Worm (Caenorhabditis elegans): ENCODE results near the gene R102.8.
"Not testable (repeated sequence)": the region's sequence is repeated elsewhere in the genome, so short reads cannot be mapped to it uniquely, and the experiment has no call there.

Gene R102.8

DNA sequence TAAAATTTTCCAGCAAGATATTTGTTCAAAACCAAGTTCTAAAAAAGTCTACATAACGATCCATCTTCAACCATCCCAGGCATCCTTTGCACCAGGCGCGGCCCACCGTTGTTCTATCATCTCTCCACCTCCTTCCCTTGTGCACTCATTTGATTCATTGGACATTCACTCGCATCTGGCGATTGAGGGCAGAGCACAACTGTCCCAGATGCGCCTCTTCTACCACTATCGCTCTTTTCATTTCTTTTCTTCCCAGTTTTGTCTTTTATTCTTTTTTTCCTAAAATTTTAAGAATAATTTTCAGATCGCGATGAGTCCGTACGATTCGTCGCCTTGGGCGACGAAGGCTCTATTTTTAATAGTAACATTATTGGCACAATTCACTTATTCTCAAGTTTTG lies 23.5 kb downstream of the R102.8 start, which contains the start of gene epi-1:
TSS of gene epi-1 (plus strand) at position 301 of the 400 bp plus-strand sequence.
- TF ChIP-seq hlh-12 (tag; optimal IDR thresholded peaks at IDR 0.05) (no peak), ztf-28 (GFP tag; IDR thresholded peaks at IDR 0.05) (0 out of 2 replicates have a peak, but pooled peaks have one; percentile 12), nfya-1 (tag; optimal IDR thresholded peaks at IDR 0.05; ENCODE audit: borderline replicate concordance, insufficient read depth) (no peak), B0035.1 (tag; optimal IDR thresholded peaks at IDR 0.05) (no peak), Y67H2A.10 (GFP tag; conservative IDR thresholded peaks at IDR 0.05) (no peak), attf-3 (GFP tag; conservative IDR thresholded peaks at IDR 0.05) (no peak), unc-130 (GFP tag; optimal IDR thresholded peaks at IDR 0.05) (no peak)

DNA sequence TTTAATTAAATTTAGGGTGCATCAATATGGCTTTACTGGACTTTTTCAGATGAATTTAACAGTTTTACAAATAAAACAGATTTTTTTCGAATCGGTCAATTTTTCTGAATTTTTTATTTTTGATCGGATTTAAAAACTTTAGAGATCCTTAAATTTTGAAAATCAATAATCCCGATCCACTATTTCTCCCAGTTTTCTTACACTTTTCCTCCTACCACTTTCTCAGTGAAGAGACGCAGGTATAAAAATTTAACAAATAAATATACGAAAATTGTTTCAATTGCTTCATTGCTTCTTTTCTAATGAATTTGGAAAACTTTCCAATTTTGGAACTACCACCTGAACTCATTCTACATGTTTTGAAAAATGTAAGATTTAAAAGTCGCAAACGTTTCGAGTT lies 25.9 kb downstream of the R102.8 start, which contains the start of gene K08C7.7:
TSS of gene K08C7.7 (plus strand) at position 301 of the 400 bp plus-strand sequence.
- TF ChIP-seq attf-3 (GFP tag; conservative IDR thresholded peaks at IDR 0.05) (no peak), tlf-1 (GFP tag; optimal IDR thresholded peaks at IDR 0.05) (no peak), ztf-26 (tag; optimal IDR thresholded peaks at IDR 0.05) (no peak), sdz-38 (tag; optimal IDR thresholded peaks at IDR 0.05) (no peak), lsy-27 (tag; optimal IDR thresholded peaks at IDR 0.05; ENCODE audit: borderline replicate concordance, insufficient read depth) (no peak), egl-18 (GFP tag; IDR thresholded peaks at IDR 0.05) (no peak), unc-62 (GFP tag; optimal IDR thresholded peaks at IDR 0.05) (no peak), K11D2.4 (GFP tag; IDR thresholded peaks at IDR 0.05) (no peak), C17E4.6 (GFP tag; IDR thresholded peaks at IDR 0.05) (no peak), hmg-20 (GFP tag; IDR thresholded peaks at IDR 0.05) (no peak), B0261.1 (tag; optimal IDR thresholded peaks at IDR 0.05) (no peak), Y53F4B.3 (GFP tag; IDR thresholded peaks at IDR 0.05) (no peak)

DNA sequence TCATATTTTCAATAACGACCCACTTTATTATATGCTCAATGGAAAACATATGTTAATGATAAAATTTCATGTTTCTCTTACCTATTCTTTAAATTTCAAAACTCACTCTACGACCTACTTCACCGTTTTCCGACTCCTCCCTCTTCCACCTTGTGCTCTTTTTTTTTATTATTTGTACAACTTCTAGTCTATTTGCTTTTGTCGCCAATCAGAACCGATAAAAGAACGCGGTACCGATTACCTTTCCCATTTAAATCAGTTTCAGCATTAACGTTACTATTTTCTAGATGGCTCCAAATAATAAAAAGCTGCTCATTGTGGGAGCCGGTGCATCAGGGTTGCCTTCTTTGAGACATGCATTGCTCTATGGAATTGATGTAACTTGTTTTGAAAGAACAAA lies 28.3 kb downstream of the R102.8 start, which contains the start of gene fmo-1:
TSS of gene fmo-1 (plus strand) at position 98 of the 400 bp plus-strand sequence.
- TF ChIP-seq nhr-80 (tag; optimal IDR thresholded peaks at IDR 0.05) = peak; percentile 14
- TF ChIP-seq ceh-91 (GFP tag; IDR thresholded peaks at IDR 0.05) = no peak

DNA sequence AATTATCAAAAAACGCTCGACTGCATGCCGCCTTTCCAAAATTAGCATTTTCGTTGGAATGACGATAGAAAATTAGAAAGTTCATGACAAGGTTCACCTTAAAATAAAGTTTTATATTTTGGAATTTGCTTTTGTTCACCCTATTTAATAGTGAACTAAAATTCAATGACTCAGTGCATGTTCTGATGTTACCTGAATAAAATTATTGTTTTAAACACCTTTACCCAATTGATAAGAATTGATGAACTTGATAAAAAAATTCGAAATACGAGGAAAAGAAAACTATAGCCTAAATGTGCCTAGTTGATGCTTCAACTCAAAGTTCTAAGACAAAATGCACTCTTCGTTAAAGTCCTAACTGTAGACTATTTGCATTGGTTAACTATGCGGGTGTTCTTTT lies 29.0 kb downstream of the R102.8 start:
- no peak for TF ChIP-seq efl-1 (GFP tag; optimal IDR thresholded peaks at IDR 0.05)
- TF ChIP-seq ceh-27 (GFP tag; optimal IDR thresholded peaks at IDR 0.05) = no peak
- no peak for TF ChIP-seq akir-1 (GFP tag; optimal IDR thresholded peaks at IDR 0.05)
- TF ChIP-seq tlf-1 (GFP tag; optimal IDR thresholded peaks at IDR 0.05) = no peak
- TF ChIP-seq snpc-3.4 (tag; optimal IDR thresholded peaks at IDR 0.05) = no peak
- no peak for TF ChIP-seq aptf-3 (GFP tag; IDR thresholded peaks at IDR 0.05)
- TF ChIP-seq madf-8 (GFP tag; conservative IDR thresholded peaks at IDR 0.05) = no peak
- no peak for TF ChIP-seq lin-26 (GFP tag; IDR thresholded peaks at IDR 0.05)
- no peak for TF ChIP-seq let-526 (GFP tag; IDR thresholded peaks at IDR 0.05)
- no peak for TF ChIP-seq B0035.1 (tag; optimal IDR thresholded peaks at IDR 0.05)
- no peak for TF ChIP-seq F37B4.10 (GFP tag; IDR thresholded peaks at IDR 0.05)
- no peak for TF ChIP-seq zfh-2 (GFP tag; conservative IDR thresholded peaks at IDR 0.05)

DNA sequence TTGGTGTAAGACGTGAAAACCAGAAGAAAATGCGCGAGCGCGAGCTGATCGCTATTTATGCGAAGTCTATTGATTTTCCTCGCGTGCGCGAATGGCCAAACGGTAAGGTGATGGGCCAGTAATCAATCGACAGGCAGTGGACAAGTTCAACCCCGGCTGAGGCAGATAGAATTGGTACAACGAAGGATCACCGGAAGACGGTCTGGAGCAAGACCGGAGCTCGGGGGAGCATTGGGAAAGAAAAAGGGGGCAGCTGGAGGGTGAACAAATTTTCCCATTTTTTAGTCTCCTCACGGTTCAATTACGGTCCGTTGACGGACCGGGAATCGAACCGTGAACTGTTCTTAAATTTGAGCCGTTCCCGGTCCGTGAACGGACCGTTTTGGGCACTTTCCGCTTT lies 31.7 kb downstream of the R102.8 start:
- TF ChIP-seq ceh-58 (GFP tag; IDR thresholded peaks at IDR 0.05) = peak; percentile 92; the same call in 1 of the 2 replicates
- TF ChIP-seq aptf-3 (GFP tag; IDR thresholded peaks at IDR 0.05) = peak; percentile 85
- TF ChIP-seq F39B2.1 (GFP tag; IDR thresholded peaks at IDR 0.05) = peak; percentile 82
- peak; percentile 17 for TF ChIP-seq B0261.1 (tag; optimal IDR thresholded peaks at IDR 0.05)
- peak; percentile 83; the same call in 1 of the 2 replicates for TF ChIP-seq sea-2 (GFP tag; IDR thresholded peaks at IDR 0.05)
- TF ChIP-seq mcd-1 (GFP tag; IDR thresholded peaks at IDR 0.05) = peak; percentile 64; the same call in 1 of the 2 replicates
- TF ChIP-seq nhr-120 (GFP tag; IDR thresholded peaks at IDR 0.05) = peak; percentile 85; the same call in 1 of the 2 replicates
- 0 out of 2 replicates have a peak, but pooled peaks have one; percentile 30 for TF ChIP-seq C17E4.6 (GFP tag; IDR thresholded peaks at IDR 0.05)
- TF ChIP-seq ztf-25 (GFP tag; IDR thresholded peaks at IDR 0.05) = peak; percentile 78; the same call in 1 of the 2 replicates
- peak; percentile 41; the same call in 1 of the 2 replicates for TF ChIP-seq ceh-100 (GFP tag; IDR thresholded peaks at IDR 0.05)
- peak; percentile 90 for TF ChIP-seq Y56A3A.18 (GFP tag; IDR thresholded peaks at IDR 0.05)
- peak; percentile 86 for TF ChIP-seq madf-3 (GFP tag; IDR thresholded peaks at IDR 0.05)
- not testable (repeated sequence) for TF ChIP-seq rpc-1 (optimal IDR thresholded peaks at IDR 0.05)
- TF ChIP-seq rpc-1 (tag; optimal IDR thresholded peaks at IDR 0.05) = peak; percentile 36
- TF ChIP-seq F33H1.4 (GFP tag; IDR thresholded peaks at IDR 0.05) = peak; percentile 37; the same call in 1 of the 2 replicates
- peak; percentile 70 for TF ChIP-seq ekl-4 (GFP tag; IDR thresholded peaks at IDR 0.05)
- TF ChIP-seq F37B4.10 (GFP tag; IDR thresholded peaks at IDR 0.05) = 0 out of 2 replicates have a peak, but pooled peaks have one; percentile 28

Data from whole organism, young adult.